Worm (Caenorhabditis elegans) whole organism, L4 larva: ENCODE measurements around the gene idpa-1.

Experiments used
- arid-1 ChIP-seq: fragments of 200-800 bp; sonication (Bioruptor generic); conservative IDR thresholded peaks from 2 replicates; pipeline ENCODE4 v1.3.6; 2022; ENCODE audit warnings: missing genetic modification reagents, missing genetic modification characterization, missing compliant biosample characterization
- nhr-28 ChIP-seq: fragments of 150-350 bp; optimal IDR thresholded peaks from 2 replicates; lab custom pipeline; 2014; ENCODE audit warnings: missing biosample characterization, missing genetic modification characterization
- nhr-77 ChIP-seq: fragments of 150-350 bp; optimal IDR thresholded peaks from 2 replicates; lab custom pipeline; 2014; ENCODE audit warnings: missing biosample characterization, missing genetic modification characterization

DNA sequence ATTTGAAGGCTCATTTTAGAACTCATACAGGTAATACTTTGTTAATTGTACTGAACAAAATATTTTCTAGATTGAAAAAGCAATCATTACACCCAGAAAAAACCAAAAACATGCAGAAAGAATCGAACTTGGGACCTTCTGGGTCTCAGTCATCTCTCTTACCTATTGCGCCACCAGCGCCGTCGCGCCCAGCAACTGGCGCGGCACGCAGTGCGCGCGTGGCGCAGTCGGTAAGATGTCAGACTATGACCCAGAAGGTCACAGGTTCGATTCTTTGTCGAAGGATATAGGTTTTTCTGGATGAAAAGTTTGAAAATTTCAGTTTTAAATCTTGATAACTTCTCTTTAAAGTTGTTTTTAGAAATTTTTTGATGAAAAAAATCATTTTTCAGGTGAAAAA lies 21.3 kb downstream of the idpa-1 start:
- TF ChIP-seq nhr-28 (tag; lab: Kevin White, UChicago) (no peak), arid-1 (GFP tag; lab: Robert Waterston, UW) (no peak), nhr-77 (tag; lab: Kevin White, UChicago) (no peak)
